Worm (Caenorhabditis elegans): Measurements from ENCODE around the gene Y69H2.10.

The Y69H2.10 gene

DNA sequence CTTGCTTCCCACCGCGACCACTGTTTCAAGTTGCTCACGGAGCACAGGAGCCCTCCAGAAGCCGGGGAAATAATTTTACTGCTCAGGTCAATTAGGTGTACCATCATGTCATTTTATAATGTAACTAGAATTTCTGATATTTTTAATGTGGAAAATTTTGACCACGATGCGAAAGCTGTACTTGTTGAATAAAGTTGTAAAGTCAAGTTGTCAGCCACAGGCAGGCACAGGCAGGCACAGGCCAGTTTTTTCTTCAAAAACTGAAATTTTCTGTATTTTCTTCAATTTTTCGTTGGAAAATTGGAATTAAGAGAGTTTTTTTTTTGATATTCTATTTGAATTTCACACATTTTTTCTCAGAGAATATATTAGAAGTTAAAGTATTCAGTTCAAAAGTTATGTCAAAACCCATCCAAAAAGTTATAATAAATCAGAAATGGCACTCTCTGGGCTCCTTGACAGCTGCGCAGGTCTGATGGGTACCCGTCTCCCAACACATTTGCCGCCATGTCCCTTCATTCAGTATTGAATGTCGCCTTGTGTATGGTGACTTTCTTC lies 36.0 kb downstream of the Y69H2.10 start, which contains the start of gene Y17D7C.1:
Gene Y17D7C.1, plus strand, starts transcription at position 508 of the 558 bp plus-strand sequence.
- TF ChIP-seq fkh-10 (GFP tag; optimal IDR thresholded peaks at IDR 0.05) (no peak), fkh-2 (tag; optimal IDR thresholded peaks at IDR 0.05) (no peak), elt-2 (tag; optimal IDR thresholded peaks at IDR 0.05) (no peak), pha-4 (tag; optimal IDR thresholded peaks at IDR 0.05) (no peak), daf-12 (tag; optimal IDR thresholded peaks at IDR 0.05) (no peak), aly-2 (tag; optimal IDR thresholded peaks at IDR 0.05) (no peak), nhr-12 (tag; optimal IDR thresholded peaks at IDR 0.05) (no peak), nhr-25 (tag; optimal IDR thresholded peaks at IDR 0.05) (no peak), ztf-11 (tag; optimal IDR thresholded peaks at IDR 0.05) (no peak), lin-39 (tag; optimal IDR thresholded peaks at IDR 0.05) (no peak), egl-5 (tag; optimal IDR thresholded peaks at IDR 0.05) (no peak)

DNA sequence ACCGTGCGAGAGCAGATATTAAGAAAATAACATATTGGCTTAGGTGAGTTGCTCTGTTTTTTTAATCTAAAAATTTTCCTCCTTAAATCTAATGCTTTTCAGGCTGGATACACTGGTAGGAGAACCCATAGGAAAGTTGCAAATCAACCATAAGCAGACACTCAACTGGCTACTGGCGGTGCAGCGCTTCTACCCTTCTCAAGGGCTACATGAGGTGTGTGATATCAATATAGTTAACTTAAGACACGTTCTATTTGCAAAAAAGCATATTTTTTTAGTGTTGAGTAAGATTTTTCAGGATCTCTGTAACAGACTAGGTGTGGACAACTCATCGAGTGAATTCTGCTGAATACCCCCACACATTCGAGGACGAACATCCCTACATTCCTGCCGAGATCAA lies 37.9 kb downstream of the Y69H2.10 start:
- TF ChIP-seq nhr-76 (tag; optimal IDR thresholded peaks at IDR 0.05) (no peak), sea-2 (GFP tag; optimal IDR thresholded peaks at IDR 0.05) (no peak), nhr-43 (tag; optimal IDR thresholded peaks at IDR 0.05; ENCODE audit: poor library complexity, severe bottlenecking) (no peak), lin-15B (tag; optimal IDR thresholded peaks at IDR 0.05) (no peak), tbx-2 (tag; optimal IDR thresholded peaks at IDR 0.05) (no peak), unc-39 (tag; optimal IDR thresholded peaks at IDR 0.05) (no peak), nhr-237 (tag; optimal IDR thresholded peaks at IDR 0.05) (no peak), ztf-4 (tag; optimal IDR thresholded peaks at IDR 0.05) (no peak), fkh-10 (GFP tag; optimal IDR thresholded peaks at IDR 0.05) (no peak), ZK546.5 (tag; optimal IDR thresholded peaks at IDR 0.05) (no peak), lin-39 (tag; optimal IDR thresholded peaks at IDR 0.05) (no peak)

DNA sequence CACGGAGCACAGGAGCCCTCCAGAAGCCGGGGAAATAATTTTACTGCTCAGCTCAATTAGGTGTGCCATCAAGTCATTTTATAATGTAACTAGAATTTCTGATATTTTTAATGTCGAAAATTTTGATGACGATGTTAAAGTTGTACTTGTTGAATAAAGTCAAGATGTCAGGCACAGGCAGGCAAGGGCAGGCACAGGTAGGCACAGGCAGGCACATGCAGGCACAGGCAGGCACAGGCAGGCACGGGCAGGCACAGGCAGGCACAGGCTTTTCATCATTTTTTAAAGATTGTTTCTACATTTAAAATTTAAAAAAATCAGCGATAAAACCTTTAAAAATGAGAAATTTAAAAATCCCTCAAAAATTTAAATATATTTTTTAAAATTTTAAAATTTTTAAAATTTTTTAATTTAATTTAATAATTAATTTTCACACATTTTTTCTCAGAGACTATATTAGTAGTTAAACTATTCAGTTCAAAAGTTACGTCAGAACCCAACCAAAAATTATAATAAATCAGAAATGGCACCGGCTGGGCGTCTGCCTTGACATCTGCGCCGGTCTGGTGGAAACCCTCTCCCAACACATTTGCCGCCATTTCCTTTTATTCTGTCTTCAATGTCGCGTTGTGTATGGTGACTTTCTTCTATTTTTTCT lies 39.2 kb downstream of the Y69H2.10 start, which contains the start of gene Y17D7C.6:
Gene Y17D7C.6, plus strand, starts transcription at position 608 of the 658 bp plus-strand sequence.
- TF ChIP-seq ceh-82 (tag; optimal IDR thresholded peaks at IDR 0.05) (no peak), elt-2 (tag; optimal IDR thresholded peaks at IDR 0.05) (no peak), pha-4 (tag; optimal IDR thresholded peaks at IDR 0.05) (no peak), snpc-4 (tag; optimal IDR thresholded peaks at IDR 0.05) (no peak), egl-5 (tag; optimal IDR thresholded peaks at IDR 0.05) (no peak), zag-1 (tag; optimal IDR thresholded peaks at IDR 0.05) (no peak), nhr-43 (tag; optimal IDR thresholded peaks at IDR 0.05; ENCODE audit: poor library complexity, severe bottlenecking) (no peak), nhr-67 (tag; optimal IDR thresholded peaks at IDR 0.05) (no peak), nhr-237 (tag; optimal IDR thresholded peaks at IDR 0.05) (no peak), lsy-12 (tag; optimal IDR thresholded peaks at IDR 0.05) (no peak), nhr-12 (tag; optimal IDR thresholded peaks at IDR 0.05) (no peak), sea-2 (GFP tag; optimal IDR thresholded peaks at IDR 0.05) (no peak), nhr-77 (tag; optimal IDR thresholded peaks at IDR 0.05) (no peak), lin-39 (tag; optimal IDR thresholded peaks at IDR 0.05) (no peak), elt-3 (tag; optimal IDR thresholded peaks at IDR 0.05) (no peak), elt-1 (tag; optimal IDR thresholded peaks at IDR 0.05) (no peak), nhr-11 (tag; optimal IDR thresholded peaks at IDR 0.05) (no peak), mdl-1 (tag; optimal IDR thresholded peaks at IDR 0.05) (no peak), nfya-1 (tag; optimal IDR thresholded peaks at IDR 0.05; ENCODE audit: insufficient read depth) (no peak)

DNA sequence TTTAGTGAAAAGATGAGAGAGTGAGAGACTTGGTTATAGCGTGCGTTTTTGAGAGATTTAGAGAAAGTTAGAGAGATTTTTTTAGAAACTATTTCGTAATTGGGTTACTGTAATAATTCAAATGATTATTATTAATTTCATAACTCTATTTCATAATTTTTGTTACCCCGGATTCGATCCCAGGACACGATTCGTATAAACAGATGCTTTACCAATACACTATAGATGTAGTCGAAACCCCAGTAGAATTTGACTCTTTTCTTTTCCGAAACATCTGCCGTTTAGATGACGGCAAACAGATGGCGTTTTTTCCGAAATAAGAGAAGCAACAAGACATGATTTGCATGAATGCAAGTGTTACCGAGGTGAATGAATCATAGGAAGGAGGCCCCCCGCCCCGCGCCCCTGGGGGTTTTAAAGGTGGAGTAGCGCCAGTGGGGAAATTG lies 40.0 kb downstream of the Y69H2.10 start:
- TF ChIP-seq tbx-2 (tag; optimal IDR thresholded peaks at IDR 0.05): no peak
- TF ChIP-seq ceh-28 (tag; optimal IDR thresholded peaks at IDR 0.05): no peak
- TF ChIP-seq nfya-1 (tag; optimal IDR thresholded peaks at IDR 0.05; ENCODE audit: insufficient read depth): no peak
- TF ChIP-seq hmg-11 (tag; optimal IDR thresholded peaks at IDR 0.05): peak; percentile 19
- no peak for TF ChIP-seq nhr-76 (tag; optimal IDR thresholded peaks at IDR 0.05)
- no peak for TF ChIP-seq elt-2 (tag; optimal IDR thresholded peaks at IDR 0.05)
- peak; percentile 27 for TF ChIP-seq snpc-4 (tag; optimal IDR thresholded peaks at IDR 0.05)
- no peak for TF ChIP-seq lsy-12 (tag; optimal IDR thresholded peaks at IDR 0.05)
- TF ChIP-seq ceh-82 (tag; optimal IDR thresholded peaks at IDR 0.05): no peak
- no peak for TF ChIP-seq egl-5 (tag; optimal IDR thresholded peaks at IDR 0.05)
- no peak for TF ChIP-seq unc-62 (GFP tag; optimal IDR thresholded peaks at IDR 0.05)
- TF ChIP-seq ztf-11 (tag; optimal IDR thresholded peaks at IDR 0.05): no peak

All from whole organism, L3 larva.